Fruit fly (Drosophila melanogaster): ENCODE measurements around the gene Obp22a.

DNA sequence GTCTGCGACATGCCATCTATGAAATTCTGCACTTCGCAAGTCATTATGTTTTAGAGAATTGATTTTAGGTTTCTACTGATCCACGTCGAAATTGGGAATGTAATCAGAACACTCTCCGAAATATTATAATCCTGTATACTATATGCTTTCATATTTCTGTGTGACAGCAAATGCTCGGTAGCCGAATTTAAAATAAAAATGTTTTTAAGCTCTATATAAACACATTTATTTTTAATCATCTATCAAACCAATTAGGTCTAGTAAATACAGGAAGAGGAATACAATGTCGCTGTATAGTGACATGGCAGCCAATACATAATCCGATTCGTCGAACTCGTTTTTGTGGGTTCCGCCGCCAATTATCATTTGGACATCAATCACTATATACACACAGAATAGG lies 46.4 kb downstream of the Obp22a start, which contains the start of gene CG15357:
- TF ChIP-seq CG8478 (optimal IDR thresholded peaks at IDR 0.05) = no peak
- no peak for TF ChIP-seq CTCF (optimal IDR thresholded peaks at IDR 0.05)
